Fruit fly (Drosophila melanogaster) whole organism, embryonic: ENCODE measurements around the gene Slimp.

Experiments
- Adf1 ChIP-seq: fragments of 200-800 bp; sonication (Bioruptor generic); IDR thresholded peaks from 2 replicates; pipeline ENCODE4 v1.3.6; 2022; ENCODE audit warnings: missing biosample characterization, missing genetic modification characterization
- Atf3 ChIP-seq: fragments of 200-800 bp; sonication (Bioruptor generic); optimal IDR thresholded peaks from 3 replicates; lab custom pipeline; 2016; ENCODE audit warnings: missing biosample characterization, missing genetic modification characterization
- CG10565 ChIP-seq: fragments of 200-800 bp; sonication (Bioruptor generic); optimal IDR thresholded peaks from 3 replicates; lab custom pipeline; 2016; ENCODE audit warnings: missing biosample characterization, mild to moderate bottlenecking, missing genetic modification characterization
- CG11723 ChIP-seq: fragments of 200-800 bp; sonication (Bioruptor generic); optimal IDR thresholded peaks from 2 replicates; lab custom pipeline; 2017; ENCODE audit warnings: missing biosample characterization, mild to moderate bottlenecking, missing genetic modification characterization
- CG14050 ChIP-seq: fragments of 200-800 bp; sonication (Bioruptor generic); IDR thresholded peaks from 3 replicates; pipeline ENCODE4 v1.3.6; 2022; ENCODE audit warnings: missing biosample characterization, missing genetic modification characterization
- CG14860 ChIP-seq: fragments of 200-800 bp; sonication (Bioruptor generic); IDR thresholded peaks from 3 replicates; pipeline ENCODE4 v1.3.6; 2022; ENCODE audit warnings: missing biosample characterization, missing genetic modification characterization; ENCODE audit not compliant: partially characterized antibody
- CG15011 ChIP-seq: fragments of 200-800 bp; sonication (Bioruptor generic); optimal IDR thresholded peaks from 3 replicates; lab custom pipeline; 2018; ENCODE audit warnings: missing biosample characterization, mild to moderate bottlenecking, missing genetic modification characterization
- CG1647 ChIP-seq: fragments of 200-800 bp; sonication (Bioruptor generic); optimal IDR thresholded peaks from 3 replicates; lab custom pipeline; 2016; ENCODE audit warnings: missing biosample characterization, missing genetic modification characterization
- CG16779 ChIP-seq: fragments of 200-800 bp; sonication (Bioruptor generic); IDR thresholded peaks from 2 replicates; pipeline ENCODE4 v1.3.6; 2022; ENCODE audit warnings: missing biosample characterization, missing genetic modification characterization
- CG17612 ChIP-seq: fragments of 200-800 bp; sonication (Bioruptor generic); IDR thresholded peaks from 2 replicates; pipeline ENCODE4 v1.3.6; 2022; ENCODE audit warnings: missing biosample characterization, missing genetic modification characterization
- CG17829 ChIP-seq: fragments of 200-800 bp; optimal IDR thresholded peaks from 2 replicates; lab custom pipeline; 2019; ENCODE audit warnings: missing biosample characterization, mild to moderate bottlenecking, missing genetic modification characterization, moderate library complexity
- CG18011 ChIP-seq: fragments of 200-800 bp; sonication (Bioruptor generic); optimal IDR thresholded peaks from 2 replicates; lab custom pipeline; 2017; ENCODE audit warnings: missing biosample characterization, missing genetic modification characterization, mild to moderate bottlenecking, moderate library complexity, missing genotype
- CG18476 ChIP-seq: fragments of 200-800 bp; sonication (Bioruptor generic); optimal IDR thresholded peaks from 2 replicates; lab custom pipeline; 2016; ENCODE audit warnings: missing biosample characterization, mild to moderate bottlenecking, missing genetic modification characterization
- CG18764 ChIP-seq: fragments of 200-800 bp; sonication (Bioruptor generic); optimal IDR thresholded peaks from 3 replicates; lab custom pipeline; 2016; ENCODE audit warnings: missing biosample characterization, missing genetic modification characterization
- CG2129 ChIP-seq: fragments of 200-800 bp; sonication (Bioruptor generic); IDR thresholded peaks from 2 replicates; pipeline ENCODE4 v1.3.6; 2022; ENCODE audit warnings: missing biosample characterization, missing genetic modification characterization; ENCODE audit not compliant: partially characterized antibody
- CG4854 ChIP-seq: fragments of 200-800 bp; sonication (Bioruptor generic); optimal IDR thresholded peaks from 2 replicates; lab custom pipeline; 2016; ENCODE audit warnings: missing biosample characterization, missing genetic modification characterization, inconsistent platforms
- CG7372 ChIP-seq: fragments of 200-800 bp; sonication (Bioruptor generic); IDR thresholded peaks from 2 replicates; pipeline ENCODE4 v1.3.6; 2022; ENCODE audit warnings: missing biosample characterization, missing genetic modification characterization
- CG7928 ChIP-seq: fragments of 200-800 bp; sonication (Bioruptor generic); optimal IDR thresholded peaks from 2 replicates; lab custom pipeline; 2017; ENCODE audit warnings: missing biosample characterization, mild to moderate bottlenecking, missing genetic modification characterization
- CG8388 ChIP-seq: fragments of 200-800 bp; sonication (Bioruptor generic); optimal IDR thresholded peaks from 2 replicates; lab custom pipeline; 2019; ENCODE audit warnings: missing biosample characterization, mild to moderate bottlenecking, missing genetic modification characterization, moderate library complexity
- CG9727 ChIP-seq: fragments of 200-800 bp; sonication (Bioruptor generic); optimal IDR thresholded peaks from 3 replicates; lab custom pipeline; 2017; ENCODE audit warnings: missing biosample characterization, mild to moderate bottlenecking, missing genetic modification characterization
- Chrac-16 ChIP-seq: fragments of 200-800 bp; sonication (Bioruptor generic); optimal IDR thresholded peaks from 3 replicates; lab custom pipeline; 2016; ENCODE audit warnings: missing biosample characterization, missing genetic modification characterization
- CrebB ChIP-seq: fragments of 200-800 bp; sonication (Bioruptor generic); optimal IDR thresholded peaks from 3 replicates; lab custom pipeline; 2018; ENCODE audit warnings: missing biosample characterization, mild to moderate bottlenecking, missing genetic modification characterization
- D19B ChIP-seq: fragments of 200-800 bp; sonication (Bioruptor generic); optimal IDR thresholded peaks from 2 replicates; lab custom pipeline; 2017; ENCODE audit warnings: missing biosample characterization, mild to moderate bottlenecking, missing genetic modification characterization
- Dfd ChIP-seq, 2 experiments: fragments of >200 bp; optimal IDR thresholded peaks; 2 replicates each; lab custom pipeline; 2017; ENCODE audit warnings: missing biosample characterization in 2 of 2, missing genetic modification characterization in 2 of 2
- Hand ChIP-seq: fragments of 200-800 bp; sonication (Bioruptor generic); optimal IDR thresholded peaks from 2 replicates; lab custom pipeline; 2017; ENCODE audit warnings: mild to moderate bottlenecking, missing biosample characterization, missing genetic modification reagents, missing genetic modification characterization
- Hey ChIP-seq: fragments of 200-800 bp; sonication (Bioruptor generic); optimal IDR thresholded peaks from 3 replicates; lab custom pipeline; 2018; ENCODE audit warnings: missing biosample characterization, mild to moderate bottlenecking, missing genetic modification characterization
- Hr3 ChIP-seq: fragments of 200-800 bp; sonication (Bioruptor generic); optimal IDR thresholded peaks from 3 replicates; lab custom pipeline; 2016; ENCODE audit warnings: missing biosample characterization, missing genetic modification characterization
- Hr51 ChIP-seq, 2 experiments: fragments of 200-800 bp; sonication (Bioruptor generic); optimal IDR thresholded peaks; 2 replicates in 1 of 2; 3 replicates in 1 of 2; lab custom pipeline; 2016 to 2018; ENCODE audit warnings: missing biosample characterization in 2 of 2, missing genetic modification characterization in 2 of 2, mild to moderate bottlenecking in 1 of 2, moderate library complexity in 1 of 2
- Mad ChIP-seq: fragments of 200-800 bp; sonication (Bioruptor generic); optimal IDR thresholded peaks from 2 replicates; lab custom pipeline; 2016; ENCODE audit warnings: missing biosample characterization, missing genetic modification characterization
- Neu2 ChIP-seq: fragments of 200-800 bp; sonication (Bioruptor generic); optimal IDR thresholded peaks from 3 replicates; lab custom pipeline; 2016; ENCODE audit warnings: missing biosample characterization, missing genetic modification characterization, borderline replicate concordance
- Oaz ChIP-seq: fragments of 200-800 bp; sonication (Bioruptor generic); IDR thresholded peaks from 2 replicates; pipeline ENCODE4 v1.3.6; 2022; ENCODE audit warnings: missing biosample characterization, missing genetic modification characterization
- Optix ChIP-seq: fragments of 200-800 bp; sonication (Bioruptor generic); IDR thresholded peaks from 3 replicates; pipeline ENCODE4 v1.3.6; 2022; ENCODE audit warnings: missing biosample characterization, missing genetic modification characterization
- YL-1 ChIP-seq: fragments of 200-800 bp; sonication (Bioruptor generic); optimal IDR thresholded peaks from 3 replicates; lab custom pipeline; 2017; ENCODE audit warnings: missing biosample characterization, mild to moderate bottlenecking, missing genetic modification characterization
- br ChIP-seq: fragments of >200 bp; optimal IDR thresholded peaks from 2 replicates; lab custom pipeline; 2017
- cato ChIP-seq: fragments of 200-800 bp; sonication (Bioruptor generic); optimal IDR thresholded peaks from 2 replicates; lab custom pipeline; 2016; ENCODE audit warnings: missing biosample characterization, missing genetic modification characterization, borderline replicate concordance
- ems ChIP-seq: fragments of 200-800 bp; sonication (Bioruptor generic); optimal IDR thresholded peaks from 3 replicates; lab custom pipeline; 2016; ENCODE audit warnings: missing biosample characterization, missing genetic modification characterization
- insv ChIP-seq, 2 experiments: fragments of 200-800 bp; sonication (Bioruptor generic); optimal IDR thresholded peaks; 3 replicates each; lab custom pipeline; 2016 to 2018; ENCODE audit warnings: missing biosample characterization in 2 of 2, missing genetic modification characterization in 2 of 2
- inv ChIP-seq: fragments of 200-800 bp; sonication (Bioruptor generic); IDR thresholded peaks from 2 replicates; pipeline ENCODE4 v1.3.6; 2022; ENCODE audit warnings: missing biosample characterization, missing genetic modification characterization; ENCODE audit not compliant: partially characterized antibody
- maf-S ChIP-seq: fragments of 200-800 bp; sonication (Bioruptor generic); optimal IDR thresholded peaks from 2 replicates; lab custom pipeline; 2016; ENCODE audit warnings: missing biosample characterization, missing genetic modification characterization
- nerfin-1 ChIP-seq: fragments of 200-800 bp; sonication (Bioruptor generic); optimal IDR thresholded peaks from 3 replicates; lab custom pipeline; 2019; ENCODE audit warnings: missing biosample characterization, mild to moderate bottlenecking, missing genetic modification characterization, moderate library complexity
- nerfin-2 ChIP-seq: fragments of 200-800 bp; sonication (Bioruptor generic); IDR thresholded peaks from 2 replicates; pipeline ENCODE4 v1.3.6; 2022; ENCODE audit warnings: missing biosample characterization, missing genetic modification characterization; ENCODE audit not compliant: partially characterized antibody
- ranshi ChIP-seq: fragments of 200-800 bp; sonication (Bioruptor generic); IDR thresholded peaks from 2 replicates; pipeline ENCODE4 v1.3.6; 2022; ENCODE audit warnings: missing biosample characterization, missing genetic modification characterization
- sens-2 ChIP-seq: fragments of 200-800 bp; sonication (Bioruptor generic); IDR thresholded peaks from 2 replicates; pipeline ENCODE4 v1.3.6; 2022; ENCODE audit warnings: missing biosample characterization, missing genetic modification characterization
- sisA ChIP-seq: fragments of 200-800 bp; sonication (Bioruptor generic); IDR thresholded peaks from 2 replicates; pipeline ENCODE4 v1.3.6; 2022; ENCODE audit warnings: missing biosample characterization, missing genetic modification characterization
- trh ChIP-seq: fragments of 200-800 bp; sonication (Bioruptor generic); optimal IDR thresholded peaks from 2 replicates; lab custom pipeline; 2016; ENCODE audit warnings: missing biosample characterization, missing genetic modification characterization
- ttk ChIP-seq: fragments of 200-800 bp; sonication (Bioruptor generic); IDR thresholded peaks from 2 replicates; pipeline ENCODE4 v2.1.2; 2022; ENCODE audit warnings: missing biosample characterization, missing genetic modification characterization
- twi ChIP-seq: fragments of 200-800 bp; optimal IDR thresholded peaks from 2 replicates; lab custom pipeline; 2019; ENCODE audit warnings: missing biosample characterization, mild to moderate bottlenecking, missing genetic modification characterization, moderate library complexity
- tx ChIP-seq: fragments of 200-800 bp; sonication (Bioruptor generic); optimal IDR thresholded peaks from 2 replicates; lab custom pipeline; 2016; ENCODE audit warnings: missing biosample characterization, missing genetic modification characterization
- unpg ChIP-seq: fragments of 200-800 bp; sonication (Bioruptor generic); optimal IDR thresholded peaks from 3 replicates; lab custom pipeline; 2018; ENCODE audit warnings: missing biosample characterization, mild to moderate bottlenecking, missing genetic modification characterization, moderate library complexity

The Slimp gene

dm6 chr3R:24112320-24113069, 36.3 kb downstream of the Slimp start, which contains the start of gene CG13605 (continued):
- TF ChIP-seq insv (GFP tag; optimal IDR thresholded peaks at IDR 0.05; lab: Kevin White, UChicago) = peak in 1 of 2 experiments; percentile 4
- TF ChIP-seq ranshi (GFP tag; lab: Robert Waterston, UW) = peak; percentile 58; the same call in 1 of the 2 replicates
- peak; percentile 29 to 79 for TF ChIP-seq Hr51 (GFP tag; optimal IDR thresholded peaks at IDR 0.05; lab: Kevin White, UChicago)
- peak; percentile 28 for TF ChIP-seq twi (tag; lab: Kevin White, UChicago)
- TF ChIP-seq CG18011 (GFP tag; lab: Kevin White, UChicago) = peak; percentile 55
- peak; percentile 56 for TF ChIP-seq CG18764 (GFP tag; lab: Kevin White, UChicago)
- TF ChIP-seq unpg = peak; percentile 85
- no peak for TF ChIP-seq Oaz (GFP tag; lab: Robert Waterston, UW)
- peak; percentile 4 for TF ChIP-seq cato (GFP tag; lab: Kevin White, UChicago)
- peak; percentile 76 for TF ChIP-seq YL-1
- peak; percentile 27; the same call in 1 of the 2 replicates for TF ChIP-seq ttk (GFP tag; lab: Robert Waterston, UW)
- no peak for TF ChIP-seq Dfd (GFP tag; optimal IDR thresholded peaks at IDR 0.05; lab: Kevin White, UChicago)
- peak; percentile 60; the same call in 1 of the 2 replicates for TF ChIP-seq CG16779 (GFP tag; lab: Robert Waterston, UW)
- TF ChIP-seq Hr3 (GFP tag; lab: Kevin White, UChicago) = peak; percentile 61
- no peak for TF ChIP-seq Neu2
- peak; percentile 32 for TF ChIP-seq ems (GFP tag; lab: Kevin White, UChicago)
- TF ChIP-seq CG1647 = peak; percentile 16
- TF ChIP-seq CG18476 (GFP tag; lab: Kevin White, UChicago) = peak; percentile 34
- peak; percentile 66 for TF ChIP-seq Chrac-16 (GFP tag; lab: Kevin White, UChicago)
- no peak for TF ChIP-seq nerfin-2 (GFP tag; lab: Robert Waterston, UW)
- peak; percentile 46 for TF ChIP-seq D19B (GFP tag; lab: Kevin White, UChicago)
- no peak for TF ChIP-seq Hey (tag; lab: Kevin White, UChicago)
- peak; percentile 14; the same call in 1 of the 2 replicates for TF ChIP-seq CG17612 (GFP tag; lab: Robert Waterston, UW)
- peak; percentile 73 for TF ChIP-seq CG17829
- no peak for TF ChIP-seq CG7372
- peak; percentile 57 for TF ChIP-seq maf-S
- TF ChIP-seq Hand (GFP tag; lab: Kevin White, UChicago) = peak; percentile 69
- no peak; the same call in 1 of the 2 replicates for TF ChIP-seq sens-2
- 0 out of 2 replicates have a peak, but pooled peaks have one; percentile 34 for TF ChIP-seq Adf1 (GFP tag; lab: Robert Waterston, UW)
- peak; percentile 50 for TF ChIP-seq CG7928
- TF ChIP-seq Optix (GFP tag; lab: Robert Waterston, UW) = peak; percentile 47; the same call in 1 of the 3 replicates
- peak; percentile 57 for TF ChIP-seq CG4854 (GFP tag; lab: Kevin White, UChicago)
- no peak for TF ChIP-seq Mad (GFP tag; lab: Kevin White, UChicago)
- no peak for TF ChIP-seq br
- peak; percentile 19 for TF ChIP-seq tx (GFP tag; lab: Kevin White, UChicago)
- peak; percentile 71 for TF ChIP-seq CG9727 (GFP tag; lab: Kevin White, UChicago)
- TF ChIP-seq CrebB (tag; lab: Kevin White, UChicago) = peak; percentile 36
- peak; percentile 52 for TF ChIP-seq CG11723 (GFP tag; lab: Kevin White, UChicago)
- TF ChIP-seq CG2129 = no peak
- no peak for TF ChIP-seq CG10565
- TF ChIP-seq trh = peak; percentile 63
- peak; percentile 71 for TF ChIP-seq CG8388 (GFP tag; lab: Kevin White, UChicago)
- TF ChIP-seq CG14050 = peak; percentile 46; the same call in 2 of the 3 replicates
- peak; percentile 60 for TF ChIP-seq CG15011 (GFP tag; lab: Kevin White, UChicago)
- peak; percentile 68 for TF ChIP-seq nerfin-1 (tag; lab: Kevin White, UChicago)
- TF ChIP-seq Atf3 (GFP tag; lab: Kevin White, UChicago) = no peak
- TF ChIP-seq sisA = peak; percentile 54; the same call in 1 of the 2 replicates
- TF ChIP-seq CG14860 = no peak
- no peak for TF ChIP-seq inv (GFP tag; lab: Robert Waterston, UW)
